Fruit fly (Drosophila melanogaster): ENCODE data around the gene Srp68.
A peak's percentile ranks its signal among the peaks of the same experiment; 100 is the strongest.

Gene Srp68

DNA sequence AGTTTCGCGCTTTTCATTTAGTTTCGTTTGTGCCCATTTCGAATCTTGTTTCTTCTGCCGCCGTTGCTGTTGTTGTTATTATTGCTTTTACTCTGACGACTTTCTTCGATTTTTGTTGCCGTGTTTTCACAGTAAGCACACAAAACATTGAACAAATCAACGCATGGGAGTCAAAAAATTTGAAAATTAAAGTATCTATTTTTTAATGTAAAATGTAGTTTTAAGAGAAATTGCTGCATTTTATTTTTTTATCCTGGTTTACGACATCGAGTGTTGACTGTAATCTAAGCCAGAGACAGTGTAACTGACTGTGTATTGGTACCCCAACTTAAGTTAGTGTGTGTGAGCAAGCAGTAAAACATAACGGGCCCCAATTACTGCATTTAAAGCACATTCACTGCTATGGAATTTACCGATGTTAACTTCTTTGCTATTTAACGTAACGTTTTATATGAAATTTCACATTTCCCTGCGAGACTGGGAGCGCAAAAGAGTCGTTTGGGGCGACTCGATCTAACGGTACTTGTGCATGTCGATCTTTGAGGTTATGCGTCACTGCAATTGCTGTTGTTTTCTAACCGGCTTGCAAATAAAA, 21.4 kb downstream of the Srp68 start (continued):
- no peak for TF ChIP-seq crc (GFP tag; optimal IDR thresholded peaks at IDR 0.05)
- TF ChIP-seq slbo (GFP tag; IDR thresholded peaks at IDR 0.05) = peak; percentile 66
- peak; percentile 10 for TF ChIP-seq CG2202 (tag; optimal IDR thresholded peaks at IDR 0.05)
- peak; percentile 18 for TF ChIP-seq Fer1 (GFP tag; optimal IDR thresholded peaks at IDR 0.05)
- no peak for TF ChIP-seq sug (tag; optimal IDR thresholded peaks at IDR 0.05)
- TF ChIP-seq CG7372 (GFP tag; IDR thresholded peaks at IDR 0.05) = 0 out of 2 replicates have a peak, but pooled peaks have one; percentile 11
- TF ChIP-seq CG6791 (GFP tag; IDR thresholded peaks at IDR 0.05; ENCODE audit: partially characterized antibody) = no peak
- TF ChIP-seq bab2 (GFP tag; optimal IDR thresholded peaks at IDR 0.05) = peak; percentile 66
- peak; percentile 44 for TF ChIP-seq trem (tag; optimal IDR thresholded peaks at IDR 0.05)
- TF ChIP-seq CG6765 (GFP tag; optimal IDR thresholded peaks at IDR 0.05) = no peak
- TF ChIP-seq pnt (GFP tag; optimal IDR thresholded peaks at IDR 0.05) = peak; percentile 24
- TF ChIP-seq p53 (GFP tag; optimal IDR thresholded peaks at IDR 0.05) = no peak
- no peak for TF ChIP-seq CG15479 (GFP tag; optimal IDR thresholded peaks at IDR 0.05)
- TF ChIP-seq CG13624 (GFP tag; optimal IDR thresholded peaks at IDR 0.05) = peak; percentile 19
- no peak for TF ChIP-seq zen2 (GFP tag; IDR thresholded peaks at IDR 0.05; ENCODE audit: partially characterized antibody)
- TF ChIP-seq chm (GFP tag; IDR thresholded peaks at IDR 0.05) = peak; percentile 68; the same call in 1 of the 2 replicates
- TF ChIP-seq CG2116 (GFP tag; optimal IDR thresholded peaks at IDR 0.05) = no peak
- TF ChIP-seq ara (GFP tag; IDR thresholded peaks at IDR 0.05) = peak; percentile 80
- no peak for TF ChIP-seq crol (GFP tag; IDR thresholded peaks at IDR 0.05)
- TF ChIP-seq CG10462 (GFP tag; optimal IDR thresholded peaks at IDR 0.05) = no peak
- TF ChIP-seq CG13775 (GFP tag; optimal IDR thresholded peaks at IDR 0.05) = peak; percentile 3
- TF ChIP-seq nmo (GFP tag; optimal IDR thresholded peaks at IDR 0.05) = peak; percentile 69
- no peak for TF ChIP-seq toy (GFP tag; IDR thresholded peaks at IDR 0.05)
- TF ChIP-seq Spps (tag; optimal IDR thresholded peaks at IDR 0.05) = peak; percentile 31
- TF ChIP-seq CG9727 (GFP tag; optimal IDR thresholded peaks at IDR 0.05) = peak; percentile 59
- no peak for TF ChIP-seq Bgb (GFP tag; IDR thresholded peaks at IDR 0.05; ENCODE audit: partially characterized antibody)
- no peak for TF ChIP-seq CG14965 (GFP tag; optimal IDR thresholded peaks at IDR 0.05; ENCODE audit: borderline replicate concordance)
- TF ChIP-seq sd (tag; optimal IDR thresholded peaks at IDR 0.05) = no peak
- peak; percentile 72 for TF ChIP-seq CG2120 (GFP tag; optimal IDR thresholded peaks at IDR 0.05)
- TF ChIP-seq CG18476 (GFP tag; optimal IDR thresholded peaks at IDR 0.05) = peak; percentile 30
- peak; percentile 11 for TF ChIP-seq CG15011 (GFP tag; optimal IDR thresholded peaks at IDR 0.05)
- no peak for TF ChIP-seq CHES-1-like (GFP tag; optimal IDR thresholded peaks at IDR 0.05)
- peak; percentile 34 for TF ChIP-seq CG10209 (GFP tag; optimal IDR thresholded peaks at IDR 0.05)
- no peak for TF ChIP-seq gro (GFP tag; optimal IDR thresholded peaks at IDR 0.05)
- TF ChIP-seq NK7.1 (GFP tag; optimal IDR thresholded peaks at IDR 0.05) = no peak
- peak in 1 of 2 experiments; percentile 19 for TF ChIP-seq Hr51 (GFP tag; optimal IDR thresholded peaks at IDR 0.05)
- peak; percentile 12 for TF ChIP-seq cwo (GFP tag; optimal IDR thresholded peaks at IDR 0.05)
- TF ChIP-seq Hey (tag; optimal IDR thresholded peaks at IDR 0.05) = no peak
- TF ChIP-seq sc (optimal IDR thresholded peaks at IDR 0.05) = no peak
- TF ChIP-seq sc (GFP tag; optimal IDR thresholded peaks at IDR 0.05) = peak; percentile 57
- peak; percentile 72 for TF ChIP-seq HLH3B (GFP tag; IDR thresholded peaks at IDR 0.05)
- TF ChIP-seq CG8944 (GFP tag; optimal IDR thresholded peaks at IDR 0.05) = peak; percentile 21
- peak; percentile 61 for TF ChIP-seq CG6254 (GFP tag; optimal IDR thresholded peaks at IDR 0.05)
- TF ChIP-seq CrebB (tag; optimal IDR thresholded peaks at IDR 0.05) = peak; percentile 12
- TF ChIP-seq zfh2 (GFP tag; optimal IDR thresholded peaks at IDR 0.05) = peak; percentile 61
- TF ChIP-seq CG31224 (GFP tag; IDR thresholded peaks at IDR 0.05) = 0 out of 2 replicates have a peak, but pooled peaks have one; percentile 48
- peak; percentile 49 for TF ChIP-seq HHEX (GFP tag; optimal IDR thresholded peaks at IDR 0.05)
- no peak for TF ChIP-seq pros (GFP tag; optimal IDR thresholded peaks at IDR 0.05)
- peak; percentile 49 for TF ChIP-seq CG14710 (tag; optimal IDR thresholded peaks at IDR 0.05)
- no peak for TF ChIP-seq CG3838 (GFP tag; optimal IDR thresholded peaks at IDR 0.05)
